Worm (Caenorhabditis elegans) whole organism, late embryonic: ENCODE data around the gene nhr-51.
"Not testable (repeated sequence)": the region's sequence is repeated elsewhere in the genome, so short reads cannot be mapped to it uniquely, and the experiment has no call there.

Experiments used
- C08G9.2 ChIP-seq: sonication (generic microtip); optimal IDR thresholded peaks from 2 replicates; lab custom pipeline; 2016; ENCODE audit warnings: mild to moderate bottlenecking, missing genetic modification characterization, moderate library complexity, missing compliant biosample characterization
- C38D4.7 ChIP-seq: fragments of 200-800 bp; sonication (Bioruptor generic); optimal IDR thresholded peaks from 2 replicates; lab custom pipeline; 2018; ENCODE audit warnings: mild to moderate bottlenecking, missing genetic modification characterization, moderate library complexity, missing compliant biosample characterization
- F13H6.1 ChIP-seq: sonication (generic microtip); optimal IDR thresholded peaks from 2 replicates; lab custom pipeline; 2016; ENCODE audit warnings: missing genetic modification characterization, missing compliant biosample characterization
- T23F11.4 ChIP-seq: fragments of 200-800 bp; sonication (Bioruptor generic); optimal IDR thresholded peaks from 2 replicates; lab custom pipeline; 2018; ENCODE audit warnings: mild to moderate bottlenecking, missing genetic modification characterization, missing compliant biosample characterization
- Y22D7AL.16 ChIP-seq: sonication (generic microtip); optimal IDR thresholded peaks from 2 replicates; lab custom pipeline; 2016; ENCODE audit warnings: missing genetic modification characterization, missing compliant biosample characterization
- ahr-1 ChIP-seq: sonication (generic microtip); optimal IDR thresholded peaks from 2 replicates; lab custom pipeline; 2016; ENCODE audit warnings: missing genetic modification characterization, missing compliant biosample characterization
- ceh-18 ChIP-seq: sonication (generic microtip); optimal IDR thresholded peaks from 2 replicates; lab custom pipeline; 2016; ENCODE audit warnings: missing genetic modification characterization, missing compliant biosample characterization
- ceh-2 ChIP-seq: sonication (generic microtip); optimal IDR thresholded peaks from 2 replicates; lab custom pipeline; 2016; ENCODE audit warnings: missing genotype, missing genetic modification characterization, missing compliant biosample characterization
- ceh-22 ChIP-seq: sonication (generic microtip); optimal IDR thresholded peaks from 2 replicates; lab custom pipeline; 2017; ENCODE audit warnings: missing biosample characterization, missing genetic modification characterization
- ceh-24 ChIP-seq: sonication (generic microtip); optimal IDR thresholded peaks from 2 replicates; lab custom pipeline; 2016; ENCODE audit warnings: mild to moderate bottlenecking, missing genetic modification characterization, missing compliant biosample characterization
- ceh-30 ChIP-seq: fragments of 150-350 bp; optimal IDR thresholded peaks from 2 replicates; lab custom pipeline; 2014; ENCODE audit warnings: missing biosample characterization, missing genetic modification characterization
- ceh-34 ChIP-seq: sonication (generic microtip); optimal IDR thresholded peaks from 2 replicates; lab custom pipeline; 2016; ENCODE audit warnings: mild to moderate bottlenecking, missing genetic modification characterization, missing compliant biosample characterization
- ceh-48 ChIP-seq: sonication (generic microtip); optimal IDR thresholded peaks from 2 replicates; lab custom pipeline; 2016; ENCODE audit warnings: missing genetic modification characterization, inconsistent platforms, missing compliant biosample characterization
- ceh-9 ChIP-seq: sonication (generic microtip); optimal IDR thresholded peaks from 2 replicates; lab custom pipeline; 2016; ENCODE audit warnings: mild to moderate bottlenecking, missing genetic modification characterization, inconsistent platforms, missing compliant biosample characterization
- dmd-4 ChIP-seq: sonication (generic microtip); optimal IDR thresholded peaks from 2 replicates; lab custom pipeline; 2016; ENCODE audit warnings: borderline replicate concordance, missing genetic modification characterization, missing compliant biosample characterization
- dve-1 ChIP-seq: sonication (generic microtip); optimal IDR thresholded peaks from 2 replicates; lab custom pipeline; 2017; ENCODE audit warnings: antibody characterized with exemption, mild to moderate bottlenecking, missing genetic modification characterization, missing compliant biosample characterization
- elt-2 ChIP-seq: sonication (generic microtip); optimal IDR thresholded peaks from 2 replicates; lab custom pipeline; 2016; ENCODE audit warnings: missing genetic modification reagents, missing genetic modification characterization, missing compliant biosample characterization
- hlh-13 ChIP-seq: fragments of 200-800 bp; sonication (Bioruptor generic); optimal IDR thresholded peaks from 2 replicates; lab custom pipeline; 2018; ENCODE audit warnings: mild to moderate bottlenecking, missing genetic modification characterization, missing compliant biosample characterization
- hlh-30 ChIP-seq: sonication (generic microtip); optimal IDR thresholded peaks from 2 replicates; lab custom pipeline; 2017; ENCODE audit warnings: antibody characterized with exemption, missing genetic modification characterization, missing compliant biosample characterization; ENCODE audit not compliant: insufficient read depth
- hlh-8 ChIP-seq: sonication (generic microtip); optimal IDR thresholded peaks from 2 replicates; lab custom pipeline; 2016; ENCODE audit warnings: missing genotype, missing genetic modification characterization, missing compliant biosample characterization
- lim-6 ChIP-seq: sonication (generic microtip); optimal IDR thresholded peaks from 2 replicates; lab custom pipeline; 2016; ENCODE audit warnings: missing genetic modification characterization, missing compliant biosample characterization
- lin-11 ChIP-seq: fragments of 200-800 bp; sonication (Bioruptor generic); optimal IDR thresholded peaks from 2 replicates; lab custom pipeline; 2018; ENCODE audit warnings: mild to moderate bottlenecking, missing genetic modification characterization, missing compliant biosample characterization
- nfya-1 ChIP-seq: sonication (generic microtip); optimal IDR thresholded peaks from 2 replicates; lab custom pipeline; 2017; ENCODE audit warnings: missing genetic modification characterization, mild to moderate bottlenecking, missing compliant biosample characterization, antibody characterized with exemption, moderate library complexity
- nhr-232 ChIP-seq: sonication (generic microtip); optimal IDR thresholded peaks from 2 replicates; lab custom pipeline; 2016; ENCODE audit warnings: missing genetic modification characterization, missing compliant biosample characterization
- pat-9 ChIP-seq: fragments of 200-800 bp; sonication (Bioruptor generic); optimal IDR thresholded peaks from 2 replicates; lab custom pipeline; 2018; ENCODE audit warnings: mild to moderate bottlenecking, missing genetic modification characterization, moderate library complexity, missing compliant biosample characterization
- pax-1 ChIP-seq: fragments of 150-350 bp; optimal IDR thresholded peaks from 2 replicates; lab custom pipeline; 2014; ENCODE audit warnings: missing biosample characterization, missing genetic modification characterization
- pha-4 ChIP-seq: fragments of 150-350 bp; optimal IDR thresholded peaks from 2 replicates; lab custom pipeline; 2018; ENCODE audit warnings: missing biosample characterization, missing genetic modification reagents, missing genetic modification characterization
- pqm-1 ChIP-seq: sonication (generic microtip); optimal IDR thresholded peaks from 2 replicates; lab custom pipeline; 2016; ENCODE audit warnings: missing genetic modification characterization, missing compliant biosample characterization
- pros-1 ChIP-seq: fragments of 150-350 bp; optimal IDR thresholded peaks from 2 replicates; lab custom pipeline; 2014; ENCODE audit warnings: missing biosample characterization, missing genetic modification reagents, missing genetic modification characterization
- rnt-1 ChIP-seq: sonication (generic microtip); optimal IDR thresholded peaks from 2 replicates; lab custom pipeline; 2016; ENCODE audit warnings: missing genetic modification characterization, missing compliant biosample characterization
- sox-2 ChIP-seq: fragments of 200-800 bp; sonication (Bioruptor generic); IDR thresholded peaks from 2 replicates; pipeline ENCODE4 v1.3.6; 2022; ENCODE audit warnings: missing genetic modification reagents, missing genetic modification characterization, missing compliant biosample characterization
- sox-4 ChIP-seq: sonication (generic microtip); optimal IDR thresholded peaks from 2 replicates; lab custom pipeline; 2017; ENCODE audit warnings: mild to moderate bottlenecking, missing genetic modification characterization, inconsistent platforms, missing compliant biosample characterization
- tbx-2 ChIP-seq: sonication (generic microtip); optimal IDR thresholded peaks from 2 replicates; lab custom pipeline; 2016; ENCODE audit warnings: missing genetic modification characterization, missing compliant biosample characterization
- tbx-7 ChIP-seq: sonication (generic microtip); optimal IDR thresholded peaks from 2 replicates; lab custom pipeline; 2016; ENCODE audit warnings: missing genotype, missing genetic modification characterization, missing compliant biosample characterization
- ttx-3 ChIP-seq: sonication (generic microtip); optimal IDR thresholded peaks from 2 replicates; lab custom pipeline; 2016; ENCODE audit warnings: missing genetic modification reagents, missing genetic modification characterization, missing compliant biosample characterization
- unc-3 ChIP-seq, 2 experiments: fragments of 200-800 bp in 1 of 2; sonication (Bioruptor generic) in 1 of 2; sonication (generic microtip) in 1 of 2; conservative IDR thresholded peaks in 1 of 2; optimal IDR thresholded peaks in 1 of 2; 2 replicates each; pipeline versions ENCODE4 v1.3.6 to Lab custom; 2016 to 2022; ENCODE audit warnings: missing compliant biosample characterization in 2 of 2, missing genetic modification characterization in 2 of 2, missing genetic modification reagents in 1 of 2
- unc-42 ChIP-seq: sonication (generic microtip); optimal IDR thresholded peaks from 2 replicates; lab custom pipeline; 2016; ENCODE audit warnings: missing genotype, missing genetic modification characterization, missing compliant biosample characterization
- unc-55 ChIP-seq: sonication (generic microtip); optimal IDR thresholded peaks from 2 replicates; lab custom pipeline; 2017; ENCODE audit warnings: missing biosample characterization, missing genetic modification reagents, missing genetic modification characterization
- unc-86 ChIP-seq: sonication (generic microtip); optimal IDR thresholded peaks from 2 replicates; lab custom pipeline; 2016; ENCODE audit warnings: missing genetic modification characterization, missing compliant biosample characterization
- zip-5 ChIP-seq: sonication (generic microtip); optimal IDR thresholded peaks from 2 replicates; lab custom pipeline; 2016; ENCODE audit warnings: missing genetic modification characterization, missing compliant biosample characterization

The nhr-51 gene

ce11 chrV:15670139-15670538 lies 3.7 kb upstream of the nhr-51 start, which contains the start of gene K06B4.15:
Gene K06B4.15, plus strand, starts transcription at chrV:15670439.
- not testable (repeated sequence) for TF ChIP-seq ceh-30 (tag; lab: Kevin White, UChicago); zip-5 (tag; lab: Kevin White, UChicago); unc-55 (GFP tag; lab: Kevin White, UChicago)

DNA sequence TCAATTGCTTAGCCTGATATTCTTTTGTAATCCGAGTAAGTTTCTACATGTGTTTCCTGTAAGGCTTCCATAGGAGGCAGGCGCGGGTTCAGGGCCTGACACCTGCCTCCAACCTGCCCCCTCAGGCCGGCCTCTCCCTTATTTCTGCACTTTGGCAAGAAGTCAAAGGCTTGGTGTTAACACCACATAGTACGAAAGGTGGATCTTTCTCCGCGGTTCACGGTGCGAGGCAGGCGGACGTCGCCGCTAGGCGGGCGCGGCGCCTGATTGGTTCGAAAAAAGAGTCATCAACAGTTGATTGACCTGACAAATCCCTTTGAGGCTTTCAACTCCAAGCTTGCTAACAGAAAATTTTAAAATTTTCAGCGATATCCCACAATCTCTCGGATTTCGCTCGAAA lies 1.1 kb downstream of the nhr-51 start:
- no peak for TF ChIP-seq ceh-2 (tag; lab: Kevin White, UChicago)
- no peak for TF ChIP-seq hlh-13 (GFP tag; lab: Kevin White, UChicago)
- TF ChIP-seq ceh-24: no peak
- TF ChIP-seq sox-4: no peak
- no peak for TF ChIP-seq ceh-48 (tag; lab: Kevin White, UChicago)
- no peak for TF ChIP-seq lin-11 (tag; lab: Kevin White, UChicago)
- no peak for TF ChIP-seq ahr-1
- no peak for TF ChIP-seq sox-2 (GFP tag; lab: Robert Waterston, UW)
- no peak for TF ChIP-seq rnt-1 (tag; lab: Kevin White, UChicago)
- no peak for TF ChIP-seq elt-2 (tag; lab: Kevin White, UChicago)
- TF ChIP-seq T23F11.4 (GFP tag; lab: Kevin White, UChicago): no peak
- no peak for TF ChIP-seq C38D4.7
- no peak for TF ChIP-seq ttx-3 (tag; lab: Kevin White, UChicago)
- TF ChIP-seq hlh-30: no peak
- TF ChIP-seq unc-86 (tag; lab: Kevin White, UChicago): no peak
- no peak for TF ChIP-seq ceh-34 (tag; lab: Kevin White, UChicago)

- no peak for TF ChIP-seq unc-3 (GFP tag; conservative IDR thresholded peaks at IDR 0.05; lab: Robert Waterston, UW)
- no peak for TF ChIP-seq unc-3 (tag; optimal IDR thresholded peaks at IDR 0.05; lab: Kevin White, UChicago)
- TF ChIP-seq unc-42: no peak
- TF ChIP-seq ceh-9: no peak
- TF ChIP-seq ahr-1: no peak
- TF ChIP-seq tbx-2 (tag; lab: Kevin White, UChicago): no peak
- no peak for TF ChIP-seq lim-6
- no peak for TF ChIP-seq elt-2 (tag; lab: Kevin White, UChicago)
- TF ChIP-seq, all 69 proteins: peak for 0
Observed at ce11 chrV:15677222-15677621, 3.4 kb downstream of the nhr-51 start, which contains the start of gene nhr-52. Gene nhr-52, plus strand, starts transcription at chrV:15677522.

- TF ChIP-seq C38D4.7: no peak
- no peak for TF ChIP-seq dmd-4 (tag; lab: Kevin White, UChicago)
- TF ChIP-seq Y22D7AL.16 (tag; lab: Kevin White, UChicago): no peak
- TF ChIP-seq F13H6.1 (tag; lab: Kevin White, UChicago): no peak
- no peak for TF ChIP-seq tbx-7
- TF ChIP-seq pat-9: no peak
Observed at ce11 chrV:15685599-15685998, 11.8 kb downstream of the nhr-51 start, which contains the start of gene nhr-196. Gene nhr-196, plus strand, starts transcription at chrV:15685716.

ce11 chrV:15687660-15688059 lies 13.9 kb downstream of the nhr-51 start, which contains the start of gene nhr-197:
Gene nhr-197, plus strand, starts transcription at chrV:15687960.
- TF ChIP-seq pax-1 (tag; lab: Kevin White, UChicago) (no peak), pqm-1 (tag; lab: Kevin White, UChicago) (no peak), ahr-1 (no peak), ceh-9 (no peak), lin-11 (tag; lab: Kevin White, UChicago) (no peak), hlh-8 (tag; lab: Kevin White, UChicago) (no peak), ceh-18 (tag; lab: Kevin White, UChicago) (no peak), dve-1 (tag; lab: Kevin White, UChicago) (no peak), C08G9.2 (no peak), T23F11.4 (GFP tag; lab: Kevin White, UChicago) (no peak), pros-1 (tag; lab: Kevin White, UChicago) (no peak), nfya-1 (tag; lab: Kevin White, UChicago) (no peak), lim-6 (no peak), ceh-24 (no peak), pha-4 (no peak), ceh-22 (tag; lab: Kevin White, UChicago) (no peak), sox-2 (GFP tag; lab: Robert Waterston, UW) (no peak), F13H6.1 (tag; lab: Kevin White, UChicago) (no peak), nhr-232 (tag; lab: Kevin White, UChicago) (no peak), zip-5 (tag; lab: Kevin White, UChicago) (no peak)
- TF ChIP-seq, all 69 proteins: peak for 0
